Worm (Caenorhabditis elegans) whole organism, late embryonic: ENCODE results near the gene ugt-8.

Experiments used
- C08G9.2 ChIP-seq: sonication (generic microtip); optimal IDR thresholded peaks from 2 replicates; lab custom pipeline; 2016; ENCODE audit warnings: mild to moderate bottlenecking, missing genetic modification characterization, moderate library complexity, missing compliant biosample characterization
- F13H6.1 ChIP-seq: sonication (generic microtip); optimal IDR thresholded peaks from 2 replicates; lab custom pipeline; 2016; ENCODE audit warnings: missing genetic modification characterization, missing compliant biosample characterization
- K02D7.2 ChIP-seq: sonication (generic microtip); optimal IDR thresholded peaks from 2 replicates; lab custom pipeline; 2017; ENCODE audit warnings: mild to moderate bottlenecking, missing genetic modification characterization, missing compliant biosample characterization
- K09A11.1 ChIP-seq: sonication (generic microtip); optimal IDR thresholded peaks from 2 replicates; lab custom pipeline; 2017; ENCODE audit warnings: antibody characterized with exemption, mild to moderate bottlenecking, missing genetic modification characterization, missing compliant biosample characterization; ENCODE audit not compliant: insufficient read depth
- T23F11.4 ChIP-seq: fragments of 200-800 bp; sonication (Bioruptor generic); optimal IDR thresholded peaks from 2 replicates; lab custom pipeline; 2018; ENCODE audit warnings: mild to moderate bottlenecking, missing genetic modification characterization, missing compliant biosample characterization
- Y22D7AL.16 ChIP-seq: sonication (generic microtip); optimal IDR thresholded peaks from 2 replicates; lab custom pipeline; 2016; ENCODE audit warnings: missing genetic modification characterization, missing compliant biosample characterization
- ahr-1 ChIP-seq: sonication (generic microtip); optimal IDR thresholded peaks from 2 replicates; lab custom pipeline; 2016; ENCODE audit warnings: missing genetic modification characterization, missing compliant biosample characterization
- ama-1 ChIP-seq: fragments of 150-350 bp; optimal IDR thresholded peaks from 2 replicates; lab custom pipeline; 2014
- ceh-14 ChIP-seq: sonication (generic microtip); optimal IDR thresholded peaks from 2 replicates; lab custom pipeline; 2016; ENCODE audit warnings: missing genotype, missing genetic modification characterization, missing compliant biosample characterization
- ceh-18 ChIP-seq: sonication (generic microtip); optimal IDR thresholded peaks from 2 replicates; lab custom pipeline; 2016; ENCODE audit warnings: missing genetic modification characterization, missing compliant biosample characterization
- ceh-19 ChIP-seq: fragments of 200-800 bp; sonication (Bioruptor generic); optimal IDR thresholded peaks from 2 replicates; lab custom pipeline; 2018; ENCODE audit warnings: mild to moderate bottlenecking, missing genetic modification characterization, missing compliant biosample characterization
- ceh-2 ChIP-seq: sonication (generic microtip); optimal IDR thresholded peaks from 2 replicates; lab custom pipeline; 2016; ENCODE audit warnings: missing genotype, missing genetic modification characterization, missing compliant biosample characterization
- ceh-34 ChIP-seq: sonication (generic microtip); optimal IDR thresholded peaks from 2 replicates; lab custom pipeline; 2016; ENCODE audit warnings: mild to moderate bottlenecking, missing genetic modification characterization, missing compliant biosample characterization
- ceh-6 ChIP-seq: fragments of 200-800 bp; sonication (Bioruptor generic); optimal IDR thresholded peaks from 2 replicates; lab custom pipeline; 2018; ENCODE audit warnings: mild to moderate bottlenecking, missing genetic modification characterization, missing compliant biosample characterization
- che-1 ChIP-seq: sonication (generic microtip); optimal IDR thresholded peaks from 2 replicates; lab custom pipeline; 2016; ENCODE audit warnings: mild to moderate bottlenecking, missing genetic modification characterization, missing compliant biosample characterization
- dmd-4 ChIP-seq: sonication (generic microtip); optimal IDR thresholded peaks from 2 replicates; lab custom pipeline; 2016; ENCODE audit warnings: borderline replicate concordance, missing genetic modification characterization, missing compliant biosample characterization
- elt-2 ChIP-seq: sonication (generic microtip); optimal IDR thresholded peaks from 2 replicates; lab custom pipeline; 2016; ENCODE audit warnings: missing genetic modification reagents, missing genetic modification characterization, missing compliant biosample characterization
- eyg-1 ChIP-seq: sonication (generic microtip); optimal IDR thresholded peaks from 2 replicates; lab custom pipeline; 2016; ENCODE audit warnings: missing genotype, missing genetic modification characterization, missing compliant biosample characterization
- fax-1 ChIP-seq: sonication (generic microtip); optimal IDR thresholded peaks from 2 replicates; lab custom pipeline; 2016; ENCODE audit warnings: missing genotype, missing genetic modification characterization, missing compliant biosample characterization
- fkh-10 ChIP-seq: fragments of 150-350 bp; optimal IDR thresholded peaks from 2 replicates; lab custom pipeline; 2014; ENCODE audit warnings: missing biosample characterization, missing genetic modification reagents, missing genetic modification characterization
- fkh-6 ChIP-seq: sonication (generic microtip); optimal IDR thresholded peaks from 2 replicates; lab custom pipeline; 2016; ENCODE audit warnings: missing genetic modification characterization, missing compliant biosample characterization
- gmeb-2 ChIP-seq: sonication (generic microtip); optimal IDR thresholded peaks from 2 replicates; lab custom pipeline; 2016; ENCODE audit warnings: missing genetic modification characterization, inconsistent platforms, missing compliant biosample characterization
- hlh-15 ChIP-seq: sonication (generic microtip); optimal IDR thresholded peaks from 2 replicates; lab custom pipeline; 2016; ENCODE audit warnings: missing genetic modification characterization, missing compliant biosample characterization
- hlh-30 ChIP-seq: sonication (generic microtip); optimal IDR thresholded peaks from 2 replicates; lab custom pipeline; 2017; ENCODE audit warnings: antibody characterized with exemption, missing genetic modification characterization, missing compliant biosample characterization; ENCODE audit not compliant: insufficient read depth
- hlh-8 ChIP-seq: sonication (generic microtip); optimal IDR thresholded peaks from 2 replicates; lab custom pipeline; 2016; ENCODE audit warnings: missing genotype, missing genetic modification characterization, missing compliant biosample characterization
- lin-11 ChIP-seq: fragments of 200-800 bp; sonication (Bioruptor generic); optimal IDR thresholded peaks from 2 replicates; lab custom pipeline; 2018; ENCODE audit warnings: mild to moderate bottlenecking, missing genetic modification characterization, missing compliant biosample characterization
- mec-3 ChIP-seq: sonication (generic microtip); optimal IDR thresholded peaks from 2 replicates; lab custom pipeline; 2016; ENCODE audit warnings: borderline replicate concordance, missing genetic modification characterization, missing compliant biosample characterization
- nfya-1 ChIP-seq: sonication (generic microtip); optimal IDR thresholded peaks from 2 replicates; lab custom pipeline; 2017; ENCODE audit warnings: missing genetic modification characterization, mild to moderate bottlenecking, missing compliant biosample characterization, antibody characterized with exemption, moderate library complexity
- nhr-11 ChIP-seq: fragments of 150-350 bp; optimal IDR thresholded peaks from 2 replicates; lab custom pipeline; 2014; ENCODE audit warnings: missing biosample characterization, missing genetic modification characterization
- odd-2 ChIP-seq: sonication (generic microtip); optimal IDR thresholded peaks from 2 replicates; lab custom pipeline; 2017; ENCODE audit warnings: antibody characterized with exemption, mild to moderate bottlenecking, missing genetic modification characterization, missing compliant biosample characterization
- pag-3 ChIP-seq: sonication (generic microtip); optimal IDR thresholded peaks from 2 replicates; lab custom pipeline; 2016; ENCODE audit warnings: missing compliant biosample characterization, missing genetic modification characterization, borderline replicate concordance
- pax-1 ChIP-seq: fragments of 150-350 bp; optimal IDR thresholded peaks from 2 replicates; lab custom pipeline; 2014; ENCODE audit warnings: missing biosample characterization, missing genetic modification characterization
- pha-2 ChIP-seq: sonication (generic microtip); optimal IDR thresholded peaks from 2 replicates; lab custom pipeline; 2017; ENCODE audit warnings: mild to moderate bottlenecking, missing genetic modification characterization, missing compliant biosample characterization
- pha-4 ChIP-seq: fragments of 150-350 bp; optimal IDR thresholded peaks from 2 replicates; lab custom pipeline; 2018; ENCODE audit warnings: missing biosample characterization, missing genetic modification reagents, missing genetic modification characterization
- pros-1 ChIP-seq: fragments of 150-350 bp; optimal IDR thresholded peaks from 2 replicates; lab custom pipeline; 2014; ENCODE audit warnings: missing biosample characterization, missing genetic modification reagents, missing genetic modification characterization
- ref-2 ChIP-seq: sonication (generic microtip); optimal IDR thresholded peaks from 2 replicates; lab custom pipeline; 2016; ENCODE audit warnings: missing genetic modification characterization, missing compliant biosample characterization
- rnt-1 ChIP-seq: sonication (generic microtip); optimal IDR thresholded peaks from 2 replicates; lab custom pipeline; 2016; ENCODE audit warnings: missing genetic modification characterization, missing compliant biosample characterization
- tbx-2 ChIP-seq: sonication (generic microtip); optimal IDR thresholded peaks from 2 replicates; lab custom pipeline; 2016; ENCODE audit warnings: missing genetic modification characterization, missing compliant biosample characterization
- ttx-3 ChIP-seq: sonication (generic microtip); optimal IDR thresholded peaks from 2 replicates; lab custom pipeline; 2016; ENCODE audit warnings: missing genetic modification reagents, missing genetic modification characterization, missing compliant biosample characterization
- ztf-16 ChIP-seq: sonication (generic microtip); optimal IDR thresholded peaks from 2 replicates; lab custom pipeline; 2017; ENCODE audit warnings: missing genetic modification characterization, missing compliant biosample characterization

Gene ugt-8

DNA sequence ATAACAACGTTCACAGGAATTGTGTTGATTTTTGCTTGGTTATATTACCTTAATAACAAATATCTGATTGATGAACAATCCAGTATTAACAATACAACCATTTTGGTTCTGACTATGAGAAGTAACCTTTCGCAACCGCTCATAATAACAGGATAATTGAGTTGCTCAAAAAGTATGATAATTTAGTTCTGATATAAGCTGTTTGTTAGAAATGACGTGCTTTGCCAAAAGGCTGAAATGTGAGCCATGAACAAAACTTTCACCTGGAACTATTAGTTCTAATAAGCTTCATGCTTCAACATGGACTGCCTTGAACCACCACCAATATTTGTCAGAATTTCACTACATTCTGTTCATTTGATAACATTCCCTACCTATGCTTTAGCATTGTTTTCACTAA is 20.9 kb downstream of the ugt-8 start, which contains the start of gene srh-20:
srh-20 (plus strand) TSS at position 301 of the 400 bp plus-strand sequence.
- TF ChIP-seq ceh-14 (tag; lab: Kevin White, UChicago) (no peak), nhr-11 (tag; lab: Kevin White, UChicago) (no peak), pha-2 (no peak), che-1 (tag; lab: Kevin White, UChicago) (no peak), dmd-4 (tag; lab: Kevin White, UChicago) (no peak), ceh-19 (GFP tag; lab: Kevin White, UChicago) (no peak), elt-2 (no peak), rnt-1 (tag; lab: Kevin White, UChicago) (no peak), hlh-30 (tag; lab: Kevin White, UChicago) (no peak)

DNA sequence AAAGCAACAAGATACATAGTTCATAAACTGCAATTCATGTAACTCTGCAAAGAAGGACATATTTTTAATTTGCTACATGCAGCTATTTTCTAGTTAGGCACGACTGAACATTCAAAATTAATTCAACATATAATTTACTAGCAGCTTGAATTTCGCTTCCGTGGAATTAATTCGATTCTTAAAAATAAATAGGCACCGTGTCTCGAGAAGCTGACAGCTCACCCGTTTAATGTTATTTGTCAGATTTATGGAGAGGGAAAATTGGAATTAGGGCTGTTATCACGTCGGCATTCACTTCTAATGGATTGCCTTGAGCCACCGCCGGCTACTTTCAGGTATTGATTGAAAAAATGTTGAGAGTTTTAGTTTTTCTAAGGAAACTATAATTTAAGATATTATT is 22.6 kb downstream of the ugt-8 start, which contains the start of gene srh-21:
srh-21 (plus strand) TSS at position 301 of the 400 bp plus-strand sequence.
- no peak for TF ChIP-seq ceh-6 (GFP tag; lab: Kevin White, UChicago)
- TF ChIP-seq odd-2 (tag; lab: Kevin White, UChicago): no peak
- no peak for TF ChIP-seq gmeb-2
- TF ChIP-seq pag-3 (tag; lab: Kevin White, UChicago): no peak

- TF ChIP-seq K09A11.1 (tag; lab: Kevin White, UChicago): no peak
- TF ChIP-seq F13H6.1: no peak
- no peak for TF ChIP-seq T23F11.4 (GFP tag; lab: Kevin White, UChicago)
- TF ChIP-seq odd-2 (tag; lab: Kevin White, UChicago): no peak
- no peak for TF ChIP-seq nhr-11 (tag; lab: Kevin White, UChicago)
- TF ChIP-seq fax-1 (tag; lab: Kevin White, UChicago): no peak
- no peak for TF ChIP-seq nfya-1 (tag; lab: Kevin White, UChicago)
- no peak for TF ChIP-seq hlh-30 (tag; lab: Kevin White, UChicago)
- no peak for TF ChIP-seq ttx-3 (tag; lab: Kevin White, UChicago)
- TF ChIP-seq ahr-1 (tag; lab: Kevin White, UChicago): no peak
- TF ChIP-seq, all 69 proteins: peak for 0
Measured at ce11 chrV:4929842-4930241, 26.1 kb downstream of the ugt-8 start, which contains the start of gene str-205. str-205 (minus strand) TSS chrV:4929942.

ce11 chrV:4932814-4933213 is 29.1 kb downstream of the ugt-8 start, which contains the start of gene C02E7.10:
C02E7.10 (minus strand) TSS chrV:4933045.
- no peak for TF ChIP-seq pha-4 (tag; lab: Kevin White, UChicago)
- no peak for TF ChIP-seq fkh-6 (tag; lab: Kevin White, UChicago)
- no peak for TF ChIP-seq ceh-34 (tag; lab: Kevin White, UChicago)
- no peak for TF ChIP-seq K09A11.1 (tag; lab: Kevin White, UChicago)
- no peak for TF ChIP-seq ceh-2
- no peak for TF ChIP-seq pag-3 (tag; lab: Kevin White, UChicago)
- no peak for TF ChIP-seq elt-2
- no peak for TF ChIP-seq nhr-11 (tag; lab: Kevin White, UChicago)
- no peak for TF ChIP-seq hlh-30 (tag; lab: Kevin White, UChicago)
- TF ChIP-seq ceh-18 (tag; lab: Kevin White, UChicago): no peak
- TF ChIP-seq mec-3: no peak
- no peak for TF ChIP-seq ztf-16 (tag; lab: Kevin White, UChicago)
- TF ChIP-seq pha-2: no peak

ce11 chrV:4933268-4933667 is 29.5 kb downstream of the ugt-8 start:
- TF ChIP-seq Y22D7AL.16 (tag; lab: Kevin White, UChicago) (no peak), ceh-18 (tag; lab: Kevin White, UChicago) (no peak), tbx-2 (tag; lab: Kevin White, UChicago) (no peak), hlh-8 (tag; lab: Kevin White, UChicago) (no peak), fkh-10 (GFP tag; lab: Kevin White, UChicago) (no peak), pros-1 (no peak), ref-2 (no peak), lin-11 (tag; lab: Kevin White, UChicago) (no peak), nfya-1 (tag; lab: Kevin White, UChicago) (no peak), gmeb-2 (no peak), pax-1 (no peak), hlh-15 (tag; lab: Kevin White, UChicago) (no peak), pha-2 (no peak), eyg-1 (tag; lab: Kevin White, UChicago) (no peak), C08G9.2 (tag; lab: Kevin White, UChicago) (no peak), ama-1 (lab: Kevin White, UChicago) (no peak), K02D7.2 (tag; lab: Kevin White, UChicago) (no peak), odd-2 (tag; lab: Kevin White, UChicago) (no peak)
